1 fruit fly cellular context compared by ENCODE assay signal in genomic region chr3R:4333964-4334363, dm6.
TF ChIP-seq lines count a peak whose summit lies in the region.

Gene CG9776, minus strand, starts transcription at chr3R:4334071.

TF ChIP-seq in whole organism, embryonic, 481 proteins besides CTCF, POLR2A, EP300 and RAD21 (continued from another document):
- no peak for TF ChIP-seq exex (tag; optimal IDR thresholded peaks at IDR 0.05; lab: Kevin White, UChicago)
- TF ChIP-seq Sox102F (GFP tag; optimal IDR thresholded peaks at IDR 0.05; lab: Kevin White, UChicago), result no peak
- peak; percentile 21 for TF ChIP-seq CG3838 (GFP tag; optimal IDR thresholded peaks at IDR 0.05; lab: Kevin White, UChicago)
- TF ChIP-seq Lim3 (GFP tag; IDR thresholded peaks at IDR 0.05; lab: Robert Waterston, UW), result no peak
- no peak for TF ChIP-seq pan (optimal IDR thresholded peaks at IDR 0.05; lab: Kevin White, UChicago)
- TF ChIP-seq pan (GFP tag; optimal IDR thresholded peaks at IDR 0.05 in 1 of 2, IDR thresholded peaks at IDR 0.05 in 1 of 2), result peak in 1 of 2 experiments; percentile 50
- TF ChIP-seq CG8388 (GFP tag; optimal IDR thresholded peaks at IDR 0.05; lab: Kevin White, UChicago), result no peak
- no peak for TF ChIP-seq scrt (GFP tag; optimal IDR thresholded peaks at IDR 0.05; lab: Kevin White, UChicago)
- TF ChIP-seq HmgZ (tag; optimal IDR thresholded peaks at IDR 0.05; lab: Kevin White, UChicago), result peak; percentile 89
- TF ChIP-seq Hr78 (GFP tag; optimal IDR thresholded peaks at IDR 0.05; lab: Kevin White, UChicago), result peak in 1 of 2 experiments; percentile 27
